Fruit fly (Drosophila melanogaster): ENCODE data around the gene aus.
A peak's percentile ranks its signal among the peaks of the same experiment; 100 is the strongest.

Gene aus

DNA sequence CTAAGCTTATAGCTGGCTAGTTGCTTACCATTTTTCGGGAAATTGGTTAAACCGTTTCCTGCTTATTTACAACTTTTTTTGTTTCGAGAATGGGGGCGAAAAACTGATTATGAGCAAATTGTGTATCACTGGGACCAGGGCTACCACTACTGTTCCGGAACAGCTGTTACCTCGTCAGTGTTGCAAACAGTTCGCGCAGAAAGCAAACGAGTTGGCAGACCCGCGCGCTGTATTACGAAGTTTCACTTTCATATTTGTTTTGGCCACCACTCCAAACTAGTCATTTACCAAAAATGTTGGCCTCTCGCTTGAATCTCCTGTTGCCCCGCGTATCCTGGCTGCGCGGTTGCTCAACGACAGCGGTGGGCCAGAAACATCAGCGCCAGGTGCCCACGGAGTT, 79.5 kb downstream of the aus start, which contains the start of the genes AP-2sigma and Idi (continued):
- TF ChIP-seq hkb (optimal IDR thresholded peaks at IDR 0.05) (no peak), hkb (GFP tag; IDR thresholded peaks at IDR 0.05) (no peak), CG13894 (tag; optimal IDR thresholded peaks at IDR 0.05) (peak; percentile 21), CG9437 (GFP tag; optimal IDR thresholded peaks at IDR 0.05) (peak; percentile 55), sqz (GFP tag; optimal IDR thresholded peaks at IDR 0.05) (no peak), CG5180 (GFP tag; optimal IDR thresholded peaks at IDR 0.05) (no peak), CG8765 (GFP tag; IDR thresholded peaks at IDR 0.05) (no peak), vnd (GFP tag; IDR thresholded peaks at IDR 0.05; ENCODE audit: partially characterized antibody) (no peak), CG11696 (GFP tag; IDR thresholded peaks at IDR 0.05) (no peak), fd3F (GFP tag; optimal IDR thresholded peaks at IDR 0.05) (no peak), CG3838 (GFP tag; optimal IDR thresholded peaks at IDR 0.05) (no peak), Mrtf (GFP tag; IDR thresholded peaks at IDR 0.05) (peak; percentile 23; the same call in 1 of the 3 replicates), CG12236 (GFP tag; optimal IDR thresholded peaks at IDR 0.05) (no peak), Rfx (GFP tag; IDR thresholded peaks at IDR 0.05) (peak; percentile 69), CG4820 (GFP tag; optimal IDR thresholded peaks at IDR 0.05) (peak; percentile 1), pfk (GFP tag; optimal IDR thresholded peaks at IDR 0.05) (peak; percentile 1), CG7839 (tag; optimal IDR thresholded peaks at IDR 0.05) (no peak), CG14860 (GFP tag; IDR thresholded peaks at IDR 0.05; ENCODE audit: partially characterized antibody) (no peak), Sin3A (optimal IDR thresholded peaks at IDR 0.05) (peak; percentile 44), br (optimal IDR thresholded peaks at IDR 0.05) (no peak), CTCF (GFP tag; optimal IDR thresholded peaks at IDR 0.05) (no peak), Lhr (GFP tag; optimal IDR thresholded peaks at IDR 0.05) (no peak), en (GFP tag; optimal IDR thresholded peaks at IDR 0.05) (no peak), CG11085 (GFP tag; IDR thresholded peaks at IDR 0.05) (no peak), GATAe (GFP tag; conservative IDR thresholded peaks at IDR 0.05) (no peak), CG34224 (GFP tag; IDR thresholded peaks at IDR 0.05; ENCODE audit: partially characterized antibody) (peak; percentile 51), CG11504 (tag; optimal IDR thresholded peaks at IDR 0.05) (no peak), CG10543 (GFP tag; optimal IDR thresholded peaks at IDR 0.05) (peak; percentile 30), cato (GFP tag; optimal IDR thresholded peaks at IDR 0.05; ENCODE audit: borderline replicate concordance) (no peak), E2f2 (GFP tag; IDR thresholded peaks at IDR 0.05) (peak; percentile 58), prd (optimal IDR thresholded peaks at IDR 0.05) (no peak), prd (GFP tag; IDR thresholded peaks at IDR 0.05) (0 out of 3 replicates have a peak, but pooled peaks have one; percentile 39), ato (GFP tag; IDR thresholded peaks at IDR 0.05; ENCODE audit: partially characterized antibody) (peak; percentile 37; the same call in 1 of the 2 replicates), NK7.1 (GFP tag; optimal IDR thresholded peaks at IDR 0.05) (no peak), CG5245 (GFP tag; optimal IDR thresholded peaks at IDR 0.05) (no peak), org-1 (GFP tag; optimal IDR thresholded peaks at IDR 0.05) (no peak), insv (GFP tag; optimal IDR thresholded peaks at IDR 0.05) (no peak), NC2β (GFP tag; optimal IDR thresholded peaks at IDR 0.05) (peak; percentile 16), ham (GFP tag; IDR thresholded peaks at IDR 0.05) (no peak), CG11398 (GFP tag; optimal IDR thresholded peaks at IDR 0.05) (no peak), CHES-1-like (GFP tag; optimal IDR thresholded peaks at IDR 0.05) (peak; percentile 63), disco-r (GFP tag; optimal IDR thresholded peaks at IDR 0.05) (peak; percentile 37), Oli (tag; optimal IDR thresholded peaks at IDR 0.05) (no peak), Lim3 (GFP tag; IDR thresholded peaks at IDR 0.05) (no peak), CG14965 (GFP tag; optimal IDR thresholded peaks at IDR 0.05; ENCODE audit: borderline replicate concordance) (no peak), Ssrp (tag; optimal IDR thresholded peaks at IDR 0.05) (no peak), ab (GFP tag; optimal IDR thresholded peaks at IDR 0.05) (no peak), CG8388 (GFP tag; optimal IDR thresholded peaks at IDR 0.05) (no peak), salm (tag; optimal IDR thresholded peaks at IDR 0.05) (peak; percentile 0), YL-1 (GFP tag; optimal IDR thresholded peaks at IDR 0.05) (peak; percentile 92), sr (GFP tag; IDR thresholded peaks at IDR 0.05) (peak; percentile 61; the same call in 2 of the 3 replicates), Trl (optimal IDR thresholded peaks at IDR 0.05) (no peak), Trl (GFP tag; optimal IDR thresholded peaks at IDR 0.05) (peak; percentile 22), CG10959 (GFP tag; IDR thresholded peaks at IDR 0.05) (no peak)

Data from whole organism, embryonic.